Worm (Caenorhabditis elegans) whole organism, early embryonic: ENCODE measurements around the gene rpl-15.

ENCODE experiments used
- F13C5.2 ChIP-seq: sonication (generic microtip); optimal IDR thresholded peaks from 2 replicates; lab custom pipeline; 2017; ENCODE audit warnings: mild to moderate bottlenecking, missing genetic modification characterization, inconsistent platforms, missing compliant biosample characterization
- ama-1 ChIP-seq: fragments of 150-350 bp; optimal IDR thresholded peaks from 2 replicates; lab custom pipeline; 2014
- ceh-36 ChIP-seq: sonication (generic microtip); optimal IDR thresholded peaks from 2 replicates; lab custom pipeline; 2016; ENCODE audit warnings: missing genetic modification characterization, inconsistent platforms, missing compliant biosample characterization
- flt-1 ChIP-seq: fragments of 200-800 bp; sonication (Bioruptor generic); IDR thresholded peaks from 2 replicates; pipeline ENCODE4 v1.3.6; 2022; ENCODE audit warnings: missing genetic modification characterization, missing compliant biosample characterization
- hmbx-1 ChIP-seq: sonication (generic microtip); optimal IDR thresholded peaks from 2 replicates; lab custom pipeline; 2016; ENCODE audit warnings: mild to moderate bottlenecking, missing genetic modification characterization, missing compliant biosample characterization
- hmg-4 ChIP-seq: fragments of 200-800 bp; sonication (Bioruptor generic); optimal IDR thresholded peaks from 2 replicates; lab custom pipeline; 2018; ENCODE audit warnings: mild to moderate bottlenecking, missing genetic modification characterization, missing compliant biosample characterization
- hnd-1 ChIP-seq: sonication (generic microtip); optimal IDR thresholded peaks from 2 replicates; lab custom pipeline; 2016; ENCODE audit warnings: missing genetic modification characterization, missing compliant biosample characterization
- pes-1 ChIP-seq: fragments of 200-800 bp; sonication (Bioruptor generic); IDR thresholded peaks from 2 replicates; pipeline ENCODE4 v1.3.6; 2022; ENCODE audit warnings: missing genetic modification reagents, missing genetic modification characterization, missing compliant biosample characterization
- scrt-1 ChIP-seq: fragments of 200-800 bp; sonication (Bioruptor generic); IDR thresholded peaks from 2 replicates; pipeline ENCODE4 v1.3.6; 2022; ENCODE audit warnings: missing genetic modification characterization, missing compliant biosample characterization
- sea-1 ChIP-seq: fragments of 200-800 bp; sonication (Bioruptor generic); conservative IDR thresholded peaks from 2 replicates; pipeline ENCODE4 v1.3.6; 2022; ENCODE audit warnings: missing genetic modification characterization, missing compliant biosample characterization

- TF ChIP-seq ama-1 (lab: Kevin White, UChicago) (no peak), F13C5.2 (tag; lab: Kevin White, UChicago) (no peak), hmg-4 (GFP tag; lab: Kevin White, UChicago) (no peak), sea-1 (GFP tag; lab: Robert Waterston, UW) (no peak), scrt-1 (GFP tag; lab: Robert Waterston, UW) (no peak), flt-1 (no peak), hmbx-1 (tag; lab: Kevin White, UChicago) (no peak), ceh-36 (no peak), pes-1 (GFP tag; lab: Robert Waterston, UW) (no peak), hnd-1 (tag; lab: Kevin White, UChicago) (no peak)
Measured at ce11 chrIV:658497-659177, 4.3 kb upstream of the rpl-15 start.
